Fruit fly (Drosophila melanogaster) whole organism, embryonic: Measurements from ENCODE around the gene Leash.
A peak's percentile ranks its signal among the peaks of the same experiment; 100 is the strongest.

Experiments
- Atf6 ChIP-seq: fragments of 200-800 bp; sonication (Bioruptor generic); IDR thresholded peaks from 2 replicates; pipeline ENCODE4 v1.3.6; 2022; ENCODE audit warnings: missing biosample characterization, missing genetic modification characterization
- CG10431 ChIP-seq: fragments of 200-800 bp; sonication (Bioruptor generic); optimal IDR thresholded peaks from 3 replicates; lab custom pipeline; 2018; ENCODE audit warnings: missing biosample characterization, mild to moderate bottlenecking, missing genetic modification characterization
- CG10543 ChIP-seq: fragments of 200-800 bp; sonication (Bioruptor generic); optimal IDR thresholded peaks from 3 replicates; lab custom pipeline; 2017; ENCODE audit warnings: missing biosample characterization, mild to moderate bottlenecking, missing genetic modification characterization, moderate library complexity
- CG1233 ChIP-seq: fragments of 200-800 bp; sonication (Bioruptor generic); optimal IDR thresholded peaks from 4 replicates; lab custom pipeline; 2018; ENCODE audit warnings: missing biosample characterization, mild to moderate bottlenecking, missing genetic modification characterization
- CG12769 ChIP-seq: fragments of 200-800 bp; sonication (Bioruptor generic); optimal IDR thresholded peaks from 2 replicates; lab custom pipeline; 2019; ENCODE audit warnings: missing biosample characterization, mild to moderate bottlenecking, missing genetic modification characterization, moderate library complexity
- CG13775 ChIP-seq: fragments of 200-800 bp; sonication (Bioruptor generic); optimal IDR thresholded peaks from 3 replicates; lab custom pipeline; 2017; ENCODE audit warnings: missing biosample characterization, mild to moderate bottlenecking, missing genetic modification characterization
- CG14667 ChIP-seq: fragments of 200-800 bp; sonication (Bioruptor generic); IDR thresholded peaks from 2 replicates; pipeline ENCODE4 v1.3.6; 2022; ENCODE audit warnings: missing biosample characterization, missing genetic modification characterization
- CG17612 ChIP-seq: fragments of 200-800 bp; sonication (Bioruptor generic); IDR thresholded peaks from 2 replicates; pipeline ENCODE4 v1.3.6; 2022; ENCODE audit warnings: missing biosample characterization, missing genetic modification characterization
- CG18619 ChIP-seq: fragments of 200-800 bp; sonication (Bioruptor generic); optimal IDR thresholded peaks from 3 replicates; lab custom pipeline; 2017; ENCODE audit warnings: missing biosample characterization, mild to moderate bottlenecking, missing genetic modification characterization
- CG30431 ChIP-seq: fragments of 200-800 bp; sonication (Bioruptor generic); optimal IDR thresholded peaks from 2 replicates; lab custom pipeline; 2017; ENCODE audit warnings: missing biosample characterization, missing genetic modification characterization
- CG34376 ChIP-seq: fragments of 200-800 bp; sonication (Bioruptor generic); optimal IDR thresholded peaks from 2 replicates; lab custom pipeline; 2018; ENCODE audit warnings: missing biosample characterization, mild to moderate bottlenecking, missing genetic modification characterization
- CG34422 ChIP-seq: fragments of 200-800 bp; sonication (Bioruptor generic); IDR thresholded peaks from 3 replicates; pipeline ENCODE4 v1.3.6; 2022; ENCODE audit warnings: missing biosample characterization, missing genetic modification characterization
- CG3838 ChIP-seq: fragments of 200-800 bp; sonication (Bioruptor generic); optimal IDR thresholded peaks from 3 replicates; lab custom pipeline; 2016; ENCODE audit warnings: missing biosample characterization, missing genetic modification characterization
- CG6854 ChIP-seq: fragments of 200-800 bp; sonication (Bioruptor generic); optimal IDR thresholded peaks from 3 replicates; lab custom pipeline; 2017; ENCODE audit warnings: missing biosample characterization, mild to moderate bottlenecking, missing genetic modification characterization
- CG8388 ChIP-seq: fragments of 200-800 bp; sonication (Bioruptor generic); optimal IDR thresholded peaks from 2 replicates; lab custom pipeline; 2019; ENCODE audit warnings: missing biosample characterization, mild to moderate bottlenecking, missing genetic modification characterization, moderate library complexity
- CHES-1-like ChIP-seq: fragments of 200-800 bp; sonication (Bioruptor generic); optimal IDR thresholded peaks from 2 replicates; lab custom pipeline; 2016; ENCODE audit warnings: missing biosample characterization, missing genetic modification characterization
- CrebB ChIP-seq: fragments of 200-800 bp; sonication (Bioruptor generic); optimal IDR thresholded peaks from 3 replicates; lab custom pipeline; 2018; ENCODE audit warnings: missing biosample characterization, mild to moderate bottlenecking, missing genetic modification characterization
- Dp ChIP-seq: fragments of 200-800 bp; sonication (Bioruptor generic); optimal IDR thresholded peaks from 2 replicates; lab custom pipeline; 2018; ENCODE audit warnings: missing biosample characterization, mild to moderate bottlenecking, missing genetic modification characterization, moderate library complexity
- Fer2 ChIP-seq: fragments of 200-800 bp; sonication (Bioruptor generic); optimal IDR thresholded peaks from 2 replicates; lab custom pipeline; 2018; ENCODE audit warnings: missing biosample characterization, mild to moderate bottlenecking, missing genetic modification characterization, moderate library complexity
- Hr78 ChIP-seq, 2 experiments: fragments of 200-800 bp in 1 of 2; fragments of >200 bp in 1 of 2; sonication (Bioruptor generic) in 1 of 2; optimal IDR thresholded peaks; 2 replicates each; lab custom pipeline; 2017 to 2019; ENCODE audit warnings: missing biosample characterization in 2 of 2, missing genetic modification characterization in 2 of 2, mild to moderate bottlenecking in 1 of 2, moderate library complexity in 1 of 2
- Hsf ChIP-seq: fragments of 200-800 bp; sonication (Bioruptor generic); optimal IDR thresholded peaks from 3 replicates; lab custom pipeline; 2016; ENCODE audit warnings: missing biosample characterization, missing genetic modification characterization
- NC2α ChIP-seq: fragments of 200-800 bp; sonication (Bioruptor generic); optimal IDR thresholded peaks from 2 replicates; lab custom pipeline; 2016; ENCODE audit warnings: missing biosample characterization, missing genetic modification characterization
- Nf-YB ChIP-seq: fragments of 200-800 bp; sonication (Bioruptor generic); optimal IDR thresholded peaks from 3 replicates; lab custom pipeline; 2019; ENCODE audit warnings: missing biosample characterization, mild to moderate bottlenecking, missing genetic modification characterization, moderate library complexity
- Six4 ChIP-seq: fragments of 200-800 bp; sonication (Bioruptor generic); optimal IDR thresholded peaks from 2 replicates; lab custom pipeline; 2016; ENCODE audit warnings: missing biosample characterization, missing genetic modification characterization
- cg ChIP-seq: fragments of 200-800 bp; sonication (Bioruptor generic); optimal IDR thresholded peaks from 3 replicates; lab custom pipeline; 2019; ENCODE audit warnings: missing biosample characterization, mild to moderate bottlenecking, missing genetic modification characterization, moderate library complexity
- crc ChIP-seq: fragments of 200-800 bp; sonication (Bioruptor generic); optimal IDR thresholded peaks from 2 replicates; lab custom pipeline; 2016; ENCODE audit warnings: missing biosample characterization, missing genetic modification characterization
- croc ChIP-seq: fragments of 200-800 bp; sonication (Bioruptor generic); conservative IDR thresholded peaks from 3 replicates; pipeline ENCODE4 v1.3.6; 2022; ENCODE audit warnings: missing biosample characterization, missing genetic modification characterization
- cwo ChIP-seq: fragments of 200-800 bp; sonication (Bioruptor generic); optimal IDR thresholded peaks from 3 replicates; lab custom pipeline; 2017; ENCODE audit warnings: missing biosample characterization, missing genetic modification characterization, mild to moderate bottlenecking, moderate library complexity, missing genetic modification reagents
- fd3F ChIP-seq: fragments of 200-800 bp; sonication (Bioruptor generic); optimal IDR thresholded peaks from 2 replicates; lab custom pipeline; 2018; ENCODE audit warnings: missing biosample characterization, mild to moderate bottlenecking, missing genetic modification characterization, moderate library complexity
- grn ChIP-seq: fragments of 200-800 bp; sonication (Bioruptor generic); optimal IDR thresholded peaks from 3 replicates; lab custom pipeline; 2017; ENCODE audit warnings: missing biosample characterization, missing genetic modification characterization
- kah ChIP-seq: fragments of 200-800 bp; sonication (Bioruptor generic); optimal IDR thresholded peaks from 2 replicates; lab custom pipeline; 2018; ENCODE audit warnings: missing biosample characterization, mild to moderate bottlenecking, missing genetic modification characterization
- mam ChIP-seq: fragments of 200-800 bp; sonication (Bioruptor generic); optimal IDR thresholded peaks from 3 replicates; lab custom pipeline; 2016; ENCODE audit warnings: missing biosample characterization, missing genetic modification characterization
- pum ChIP-seq: fragments of 200-800 bp; sonication (Bioruptor generic); optimal IDR thresholded peaks from 2 replicates; lab custom pipeline; 2016; ENCODE audit warnings: missing biosample characterization, missing genetic modification characterization
- sd ChIP-seq: fragments of 200-800 bp; sonication (Bioruptor generic); optimal IDR thresholded peaks from 3 replicates; lab custom pipeline; 2018; ENCODE audit warnings: missing biosample characterization, mild to moderate bottlenecking, missing genetic modification characterization, moderate library complexity
- sens ChIP-seq: fragments of 200-800 bp; sonication (Bioruptor generic); peaks from one replicate; lab custom pipeline; 2016; ENCODE audit warnings: missing biosample characterization, missing genetic modification characterization
- sim ChIP-seq: fragments of 200-800 bp; sonication (Bioruptor generic); IDR thresholded peaks from 2 replicates; pipeline ENCODE4 v1.3.6; 2022; ENCODE audit warnings: missing biosample characterization, missing genetic modification characterization
- sug ChIP-seq: fragments of 200-800 bp; optimal IDR thresholded peaks from 2 replicates; lab custom pipeline; 2019; ENCODE audit warnings: missing biosample characterization, mild to moderate bottlenecking, missing genetic modification characterization, moderate library complexity
- tna ChIP-seq: fragments of 200-800 bp; sonication (Bioruptor generic); IDR thresholded peaks from 2 replicates; pipeline ENCODE4 v1.3.6; 2022; ENCODE audit warnings: missing biosample characterization, missing genetic modification characterization; ENCODE audit not compliant: partially characterized antibody
- vvl ChIP-seq: fragments of 200-800 bp; sonication (Bioruptor generic); IDR thresholded peaks from 2 replicates; pipeline ENCODE4 v1.3.6; 2022; ENCODE audit warnings: missing biosample characterization, missing genetic modification characterization

Leash gene

dm6 chr3R:10875515-10876434 lies 9.6 kb upstream of the Leash start, which contains the start of gene Sodh2 (continued):
- TF ChIP-seq Nf-YB (GFP tag; lab: Kevin White, UChicago) (peak; percentile 66), Hsf (GFP tag; lab: Kevin White, UChicago) (peak; percentile 67), CHES-1-like (GFP tag; lab: Kevin White, UChicago) (peak; percentile 71), NC2α (GFP tag; lab: Kevin White, UChicago) (peak; percentile 51), cg (GFP tag; lab: Kevin White, UChicago) (peak; percentile 14), sim (GFP tag; lab: Robert Waterston, UW) (no peak; the same call in 1 of the 2 replicates), Dp (GFP tag; lab: Kevin White, UChicago) (peak; percentile 1), CG1233 (GFP tag; lab: Kevin White, UChicago) (peak; percentile 83), CG8388 (GFP tag; lab: Kevin White, UChicago) (peak; percentile 51)

- TF ChIP-seq sens (GFP tag; lab: Kevin White, UChicago), result peak; percentile 47
- TF ChIP-seq CrebB (tag; lab: Kevin White, UChicago), result no peak
- no peak for TF ChIP-seq fd3F (GFP tag; lab: Kevin White, UChicago)
- no peak for TF ChIP-seq pum (GFP tag; lab: Kevin White, UChicago)
- TF ChIP-seq CG14667 (GFP tag; lab: Robert Waterston, UW), result no peak
- no peak for TF ChIP-seq Fer2 (tag; lab: Kevin White, UChicago)
- TF ChIP-seq vvl (GFP tag; lab: Robert Waterston, UW), result no peak
- TF ChIP-seq sd, result no peak
- TF ChIP-seq CG30431, result no peak
- peak; percentile 19 for TF ChIP-seq grn (GFP tag; lab: Kevin White, UChicago)
- no peak for TF ChIP-seq tna
- peak in 1 of 2 experiments; percentile 27 for TF ChIP-seq Hr78 (GFP tag; optimal IDR thresholded peaks at IDR 0.05; lab: Kevin White, UChicago)
- TF ChIP-seq kah (GFP tag; lab: Kevin White, UChicago), result no peak
- TF ChIP-seq CG13775 (GFP tag; lab: Kevin White, UChicago), result no peak
- TF ChIP-seq mam (GFP tag; lab: Kevin White, UChicago), result no peak
- no peak for TF ChIP-seq Atf6
- peak; percentile 0 for TF ChIP-seq CG10543
- TF ChIP-seq CG18619 (GFP tag; lab: Kevin White, UChicago), result no peak
- peak; percentile 68 for TF ChIP-seq CG34376 (GFP tag; lab: Kevin White, UChicago)
- TF ChIP-seq CG6854 (GFP tag; lab: Kevin White, UChicago), result no peak
- TF ChIP-seq CG3838, result no peak
- no peak for TF ChIP-seq crc (GFP tag; lab: Kevin White, UChicago)
- TF ChIP-seq CG17612, result no peak
- no peak for TF ChIP-seq CG12769 (tag; lab: Kevin White, UChicago)
- no peak for TF ChIP-seq croc (GFP tag; lab: Robert Waterston, UW)
- TF ChIP-seq CG34422 (GFP tag; lab: Robert Waterston, UW), result no peak
- peak; percentile 90 for TF ChIP-seq sug
- TF ChIP-seq CG10431 (GFP tag; lab: Kevin White, UChicago), result no peak
- TF ChIP-seq Six4 (GFP tag; lab: Kevin White, UChicago), result no peak
- TF ChIP-seq cwo, result peak; percentile 27
Observed at dm6 chr3R:10877808-10878207, 7.5 kb upstream of the Leash start.
